Fruit fly (Drosophila melanogaster) whole organism, wandering third instar larva: ENCODE results near the gene CG10561.
A peak's percentile ranks its signal among the peaks of the same experiment; 100 is the strongest.

Experiments used
- Abd-B ChIP-seq: fragments of >200 bp; optimal IDR thresholded peaks from 2 replicates; lab custom pipeline; 2017; ENCODE audit warnings: missing biosample characterization, missing genetic modification characterization
- CG32264 ChIP-seq: fragments of 200-800 bp; sonication (Bioruptor generic); optimal IDR thresholded peaks from 2 replicates; lab custom pipeline; 2016; ENCODE audit warnings: missing biosample characterization, missing genetic modification characterization
- CrebA ChIP-seq: fragments of 200-800 bp; sonication (Bioruptor generic); optimal IDR thresholded peaks from 2 replicates; lab custom pipeline; 2016; ENCODE audit warnings: missing biosample characterization, mild to moderate bottlenecking, missing genetic modification characterization, borderline replicate concordance
- Dif ChIP-seq: fragments of 200-275, 200-300 bp; sonication (Bioruptor generic); optimal IDR thresholded peaks from 2 replicates; lab custom pipeline; 2018; ENCODE audit warnings: missing biosample characterization, missing genetic modification characterization; ENCODE audit not compliant: partially characterized antibody
- HLH106 ChIP-seq: fragments of 200-800 bp; optimal IDR thresholded peaks from 3 replicates; lab custom pipeline; 2019; ENCODE audit warnings: missing biosample characterization, mild to moderate bottlenecking, missing genetic modification characterization, moderate library complexity
- Hnf4 ChIP-seq: fragments of 200-800 bp; sonication (Bioruptor generic); optimal IDR thresholded peaks from 2 replicates; lab custom pipeline; 2016; ENCODE audit warnings: missing biosample characterization, mild to moderate bottlenecking, missing genetic modification characterization
- Hr78 ChIP-seq: fragments of >200 bp; optimal IDR thresholded peaks from 2 replicates; lab custom pipeline; 2017; ENCODE audit warnings: missing biosample characterization, missing genetic modification characterization
- Hr83 ChIP-seq: fragments of 200-300 bp; sonication (Bioruptor generic); optimal IDR thresholded peaks from 2 replicates; lab custom pipeline; 2016; ENCODE audit warnings: missing biosample characterization, mild to moderate bottlenecking, missing genetic modification characterization, moderate library complexity; ENCODE audit not compliant: poor library complexity, severe bottlenecking
- Jra ChIP-seq: sonication (Bioruptor generic); optimal IDR thresholded peaks from 2 replicates; lab custom pipeline; 2016; ENCODE audit warnings: missing biosample characterization, missing genetic modification characterization
- Mio ChIP-seq: sonication (Bioruptor generic); optimal IDR thresholded peaks from 2 replicates; lab custom pipeline; 2016; ENCODE audit warnings: missing biosample characterization, missing genetic modification characterization
- Myc ChIP-seq: fragments of >200 bp; optimal IDR thresholded peaks from 2 replicates; lab custom pipeline; 2017
- N ChIP-seq: fragments of >200 bp; optimal IDR thresholded peaks from 2 replicates; lab custom pipeline; 2018; ENCODE audit warnings: missing biosample characterization, missing external identifiers, missing genetic modification characterization
- OdsH ChIP-seq: fragments of 200-800 bp; sonication (Bioruptor generic); optimal IDR thresholded peaks from 2 replicates; lab custom pipeline; 2016; ENCODE audit warnings: missing biosample characterization, mild to moderate bottlenecking, missing genetic modification characterization
- Rel ChIP-seq, 2 experiments: fragments of 200-800 bp; sonication (Bioruptor generic) in 1 of 2; optimal IDR thresholded peaks; 2 replicates in 1 of 2; 3 replicates in 1 of 2; lab custom pipeline; 2016 to 2019; ENCODE audit warnings: mild to moderate bottlenecking in 2 of 2, missing biosample characterization in 2 of 2, missing genetic modification characterization in 2 of 2, moderate library complexity in 1 of 2
- Sp1 ChIP-seq: fragments of 200-800 bp; sonication (Bioruptor generic); optimal IDR thresholded peaks from 3 replicates; lab custom pipeline; 2019; ENCODE audit warnings: missing biosample characterization, mild to moderate bottlenecking, missing genetic modification characterization, moderate library complexity
- Vsx2 ChIP-seq: fragments of 200-300, 225-300 bp; sonication (Bioruptor generic); optimal IDR thresholded peaks from 2 replicates; lab custom pipeline; 2018; ENCODE audit warnings: missing biosample characterization, missing genetic modification characterization; ENCODE audit not compliant: partially characterized antibody
- br ChIP-seq: fragments of 200-800 bp; sonication (Bioruptor generic); optimal IDR thresholded peaks from 2 replicates; lab custom pipeline; 2016; ENCODE audit warnings: missing biosample characterization, missing genetic modification characterization
- brk ChIP-seq: fragments of 200-800 bp; sonication (Bioruptor generic); optimal IDR thresholded peaks from 2 replicates; lab custom pipeline; 2016; ENCODE audit warnings: missing biosample characterization, mild to moderate bottlenecking, missing genetic modification characterization
- dl ChIP-seq, 2 experiments: fragments of 175-275, 200-275 bp in 1 of 2; fragments of 200-275 bp in 1 of 2; sonication (Bioruptor generic); optimal IDR thresholded peaks; lab custom pipeline; 2018; ENCODE audit warnings: mild to moderate bottlenecking in 2 of 2, missing biosample characterization in 2 of 2, missing genetic modification characterization in 2 of 2, moderate library complexity in 2 of 2; ENCODE audit not compliant: partially characterized antibody in 2 of 2, insufficient read depth in 1 of 2
- dmrt93B ChIP-seq: fragments of 200-800 bp; sonication (Bioruptor generic); optimal IDR thresholded peaks from 2 replicates; lab custom pipeline; 2018; ENCODE audit warnings: missing biosample characterization, mild to moderate bottlenecking, missing genetic modification characterization
- dsf ChIP-seq: sonication (Bioruptor generic); optimal IDR thresholded peaks from 2 replicates; lab custom pipeline; 2016; ENCODE audit warnings: missing biosample characterization, missing genetic modification characterization, borderline replicate concordance
- ey ChIP-seq: fragments of 200-800 bp; sonication (Bioruptor generic); optimal IDR thresholded peaks from 2 replicates; lab custom pipeline; 2016; ENCODE audit warnings: missing biosample characterization, missing genetic modification characterization
- foxo ChIP-seq, 2 experiments: fragments of 200-800 bp; sonication (Bioruptor generic); optimal IDR thresholded peaks; 2 replicates in 1 of 2; 3 replicates in 1 of 2; lab custom pipeline; 2016 to 2017; ENCODE audit warnings: missing biosample characterization in 2 of 2, missing genetic modification characterization in 2 of 2
- fru ChIP-seq: fragments of 200-800 bp; sonication (Bioruptor generic); optimal IDR thresholded peaks from 3 replicates; lab custom pipeline; 2016; ENCODE audit warnings: missing biosample characterization, mild to moderate bottlenecking, missing genetic modification characterization
- h ChIP-seq: fragments of 200-800 bp; sonication (Bioruptor generic); optimal IDR thresholded peaks from 3 replicates; lab custom pipeline; 2016; ENCODE audit warnings: missing biosample characterization, mild to moderate bottlenecking, missing genetic modification characterization
- jim ChIP-seq: fragments of 175-275, 200-325 bp; sonication (Bioruptor generic); optimal IDR thresholded peaks from 2 replicates; lab custom pipeline; 2016; ENCODE audit warnings: missing biosample characterization, mild to moderate bottlenecking, missing genetic modification characterization
- lola ChIP-seq: fragments of >200 bp; optimal IDR thresholded peaks from 2 replicates; lab custom pipeline; 2017; ENCODE audit warnings: missing biosample characterization, missing genetic modification characterization
- pan ChIP-seq: fragments of >200 bp; optimal IDR thresholded peaks from 2 replicates; lab custom pipeline; 2017
- psq ChIP-seq: fragments of 200-800 bp; sonication (Bioruptor generic); optimal IDR thresholded peaks from 3 replicates; lab custom pipeline; 2017; ENCODE audit warnings: missing biosample characterization, mild to moderate bottlenecking, missing genetic modification characterization, moderate library complexity
- rgr ChIP-seq: fragments of 200-800 bp; sonication (Bioruptor generic); optimal IDR thresholded peaks from 3 replicates; lab custom pipeline; 2016; ENCODE audit warnings: missing biosample characterization, mild to moderate bottlenecking, missing genetic modification characterization
- sv ChIP-seq: fragments of 200-800 bp; sonication (Bioruptor generic); optimal IDR thresholded peaks from 3 replicates; lab custom pipeline; 2016; ENCODE audit warnings: missing biosample characterization, missing genetic modification characterization
- tai ChIP-seq: sonication (Bioruptor generic); optimal IDR thresholded peaks from 2 replicates; lab custom pipeline; 2016; ENCODE audit warnings: missing biosample characterization, missing genetic modification characterization
- usp ChIP-seq: fragments of >200 bp; optimal IDR thresholded peaks from 2 replicates; lab custom pipeline; 2017; ENCODE audit warnings: missing biosample characterization, missing genetic modification characterization
- woc ChIP-seq: sonication (Bioruptor generic); optimal IDR thresholded peaks from 2 replicates; lab custom pipeline; 2016; ENCODE audit warnings: missing biosample characterization, mild to moderate bottlenecking, missing genetic modification characterization

CG10561 gene

DNA sequence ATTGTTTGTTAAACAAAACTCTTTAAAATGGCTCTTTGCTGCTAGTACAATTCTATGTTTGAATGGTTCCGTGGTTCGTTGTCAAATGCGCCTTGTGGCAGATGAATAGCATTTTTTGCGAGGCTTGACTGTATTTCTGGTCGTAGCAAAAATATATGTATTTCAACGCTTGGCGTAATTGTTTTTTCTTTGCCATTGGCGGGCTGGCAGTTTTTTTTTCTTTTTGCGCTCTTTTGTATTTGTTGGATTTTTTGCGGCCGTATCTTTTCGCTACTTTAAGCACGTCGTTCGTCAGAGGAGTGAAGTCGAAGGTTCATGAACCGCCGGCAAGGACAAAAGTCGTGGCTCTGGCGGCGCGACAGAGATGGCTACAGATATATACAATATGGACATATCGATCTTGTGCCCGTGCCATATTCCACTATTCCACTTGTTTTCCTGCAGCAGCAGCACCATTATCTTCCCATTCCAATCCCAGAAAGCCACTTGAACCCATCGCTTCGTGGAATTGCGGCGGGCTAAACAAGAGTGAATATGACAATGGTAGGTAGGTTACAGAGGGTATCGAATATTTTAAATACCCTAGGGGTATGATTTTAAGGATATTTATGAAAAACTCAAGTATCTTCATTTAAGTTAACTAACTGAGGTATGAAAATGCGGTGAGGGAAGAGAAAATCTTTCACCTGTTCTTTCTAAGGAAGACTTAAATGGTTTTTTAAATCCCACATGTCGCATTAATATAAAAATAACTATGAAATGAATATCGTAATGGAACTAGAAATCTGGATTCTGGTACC, 41.9 kb downstream of the CG10561 start:
- TF ChIP-seq foxo (GFP tag; optimal IDR thresholded peaks at IDR 0.05; lab: Kevin White, UChicago) (peak in 1 of 2 experiments; percentile 8), h (GFP tag; lab: Kevin White, UChicago) (peak; percentile 67), fru (peak; percentile 4), tai (GFP tag; lab: Kevin White, UChicago) (no peak), woc (GFP tag; lab: Kevin White, UChicago) (peak; percentile 33)

DNA sequence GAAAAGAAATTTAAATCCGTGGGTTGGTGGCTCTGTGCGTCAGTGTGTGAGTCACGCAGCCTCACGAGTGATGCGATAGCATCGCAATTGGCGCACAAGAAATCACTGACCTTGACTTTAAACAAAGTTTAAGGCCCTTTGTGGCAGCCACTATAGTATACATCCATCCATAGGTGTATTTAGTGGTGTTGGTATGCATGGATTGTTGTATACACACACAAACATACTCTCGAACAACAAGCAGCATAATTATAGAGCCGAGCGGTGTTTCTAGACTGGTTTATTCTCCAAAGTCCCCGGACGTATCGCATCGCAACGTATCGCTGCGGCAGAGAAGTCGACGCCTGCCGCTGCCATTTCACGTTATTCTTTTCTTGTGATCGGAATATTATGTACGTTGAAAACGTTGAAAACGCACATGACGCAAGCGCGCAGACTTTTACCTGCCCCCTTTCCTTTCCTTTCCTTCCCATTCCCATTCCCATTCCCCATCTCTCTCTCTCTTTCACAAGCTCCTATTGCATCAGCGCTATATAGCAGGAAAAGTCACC, 42.6 kb downstream of the CG10561 start:
- TF ChIP-seq Hr83 (GFP tag; lab: Kevin White, UChicago) (peak; percentile 35), br (no peak), Rel (GFP tag; optimal IDR thresholded peaks at IDR 0.05; lab: Kevin White, UChicago) (no peak), Rel (tag; optimal IDR thresholded peaks at IDR 0.05; lab: Kevin White, UChicago) (peak; percentile 74)
- TF ChIP-seq, all 38 proteins: peak for 2

- TF ChIP-seq Jra (GFP tag; lab: Kevin White, UChicago), result no peak
- peak; percentile 1 for TF ChIP-seq woc (GFP tag; lab: Kevin White, UChicago)
- no peak for TF ChIP-seq ey (GFP tag; lab: Kevin White, UChicago)
- TF ChIP-seq dl (GFP tag; optimal IDR thresholded peaks at IDR 0.05; lab: Kevin White, UChicago; ENCODE audit: insufficient read depth in 1 of 2, partially characterized antibody in 2 of 2), result peak; percentile 73 to 88
- TF ChIP-seq Hr83 (GFP tag; lab: Kevin White, UChicago), result peak; percentile 37
- peak; percentile 67 for TF ChIP-seq Sp1
- peak; percentile 41 for TF ChIP-seq br
- TF ChIP-seq Dif (GFP tag; lab: Kevin White, UChicago), result peak; percentile 87
- peak; percentile 2 to 10 for TF ChIP-seq foxo (GFP tag; optimal IDR thresholded peaks at IDR 0.05; lab: Kevin White, UChicago)
- TF ChIP-seq Rel (GFP tag; optimal IDR thresholded peaks at IDR 0.05; lab: Kevin White, UChicago), result peak; percentile 54
- peak; percentile 50 for TF ChIP-seq Rel (tag; optimal IDR thresholded peaks at IDR 0.05; lab: Kevin White, UChicago)
- TF ChIP-seq CG32264, result peak; percentile 5
- no peak for TF ChIP-seq brk (GFP tag; lab: Kevin White, UChicago)
- peak; percentile 86 for TF ChIP-seq psq (GFP tag; lab: Kevin White, UChicago)
- TF ChIP-seq Hr78 (GFP tag; lab: Kevin White, UChicago), result no peak
- TF ChIP-seq OdsH (GFP tag; lab: Kevin White, UChicago), result peak; percentile 52
- peak; percentile 38 for TF ChIP-seq h (GFP tag; lab: Kevin White, UChicago)
- TF ChIP-seq Vsx2 (GFP tag; lab: Kevin White, UChicago), result peak; percentile 93
- TF ChIP-seq tai (GFP tag; lab: Kevin White, UChicago), result peak; percentile 50
- TF ChIP-seq jim (GFP tag; lab: Kevin White, UChicago), result no peak
Measured at dm6 chr2L:19158005-19158666, 43.9 kb downstream of the CG10561 start.

dm6 chr2L:19158679-19159551, 44.7 kb downstream of the CG10561 start:
- no peak for TF ChIP-seq Mio (GFP tag; lab: Kevin White, UChicago)
- TF ChIP-seq rgr (GFP tag; lab: Kevin White, UChicago), result peak; percentile 72
- TF ChIP-seq tai (GFP tag; lab: Kevin White, UChicago), result peak; percentile 44
- TF ChIP-seq OdsH (GFP tag; lab: Kevin White, UChicago), result peak; percentile 78
- TF ChIP-seq usp (GFP tag; lab: Kevin White, UChicago), result no peak
- no peak for TF ChIP-seq jim (GFP tag; lab: Kevin White, UChicago)
- peak; percentile 19 for TF ChIP-seq Hr83 (GFP tag; lab: Kevin White, UChicago)
- TF ChIP-seq CG32264, result peak; percentile 51
- no peak for TF ChIP-seq pan
- no peak for TF ChIP-seq lola (GFP tag; lab: Kevin White, UChicago)
- TF ChIP-seq Abd-B (GFP tag; lab: Kevin White, UChicago), result no peak
- peak; percentile 44 for TF ChIP-seq dmrt93B (GFP tag; lab: Kevin White, UChicago)
- no peak for TF ChIP-seq Rel (GFP tag; optimal IDR thresholded peaks at IDR 0.05; lab: Kevin White, UChicago)
- no peak for TF ChIP-seq Rel (tag; optimal IDR thresholded peaks at IDR 0.05; lab: Kevin White, UChicago)
- no peak for TF ChIP-seq Vsx2 (GFP tag; lab: Kevin White, UChicago)
- TF ChIP-seq Myc (lab: Kevin White, UChicago), result no peak
- TF ChIP-seq N, result no peak
- peak; percentile 29 for TF ChIP-seq psq (GFP tag; lab: Kevin White, UChicago)
- peak; percentile 31 for TF ChIP-seq Jra (GFP tag; lab: Kevin White, UChicago)
- TF ChIP-seq dl (GFP tag; optimal IDR thresholded peaks at IDR 0.05; lab: Kevin White, UChicago; ENCODE audit: insufficient read depth in 1 of 2, partially characterized antibody in 2 of 2), result no peak
- TF ChIP-seq Sp1, result peak; percentile 34
- no peak for TF ChIP-seq sv (GFP tag; lab: Kevin White, UChicago)
- TF ChIP-seq HLH106 (tag; lab: Kevin White, UChicago), result peak; percentile 47
- TF ChIP-seq fru, result peak; percentile 59
- peak in 1 of 2 experiments; percentile 69 for TF ChIP-seq foxo (GFP tag; optimal IDR thresholded peaks at IDR 0.05; lab: Kevin White, UChicago)
- no peak for TF ChIP-seq dsf (GFP tag; lab: Kevin White, UChicago)
- TF ChIP-seq CrebA (GFP tag; lab: Kevin White, UChicago), result no peak
- peak; percentile 30 for TF ChIP-seq Hnf4
- TF ChIP-seq h (GFP tag; lab: Kevin White, UChicago), result peak; percentile 57
